Fruit fly (Drosophila melanogaster) S2 (cell line): Measurements from ENCODE around the gene Or67a.

ENCODE experiments used
- CG8478 ChIP-seq: fragments of >200 bp; optimal IDR thresholded peaks from 2 replicates; lab custom pipeline; 2018
- CTCF ChIP-seq, 2 experiments: fragments of >200 bp; optimal IDR thresholded peaks; 2 replicates each; lab custom pipeline; 2018

DNA sequence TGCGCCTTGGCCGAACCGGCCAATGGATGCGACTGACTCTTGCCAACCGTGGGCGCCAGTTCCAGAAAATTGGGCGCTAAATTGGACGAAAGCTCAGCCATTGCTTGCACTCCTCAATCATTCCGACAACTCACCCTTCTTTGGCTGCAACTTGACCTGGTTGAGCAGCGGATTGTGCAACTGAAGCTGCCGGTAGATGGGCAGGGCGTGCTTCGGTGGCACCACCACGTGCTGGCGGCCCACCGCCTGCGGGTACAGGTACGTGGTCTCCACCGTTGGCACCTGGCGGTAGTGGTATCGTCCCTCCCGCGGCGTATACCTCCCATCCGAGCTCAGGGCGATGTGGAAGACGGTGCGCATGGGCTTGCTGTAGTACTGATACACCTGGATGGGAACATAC is 38.4 kb upstream of the Or67a start:
- TF ChIP-seq CTCF (optimal IDR thresholded peaks at IDR 0.05; lab: Kevin White, UChicago) (no peak), CG8478 (lab: Kevin White, UChicago) (no peak)
